Fruit fly (Drosophila melanogaster): ENCODE results near the gene toc.

The toc gene

dm6 chr2L:3155804-3156203, 11.2 kb upstream of the toc start:
- TF ChIP-seq CTCF (optimal IDR thresholded peaks at IDR 0.05) (no peak), CG8478 (optimal IDR thresholded peaks at IDR 0.05) (no peak)

DNA sequence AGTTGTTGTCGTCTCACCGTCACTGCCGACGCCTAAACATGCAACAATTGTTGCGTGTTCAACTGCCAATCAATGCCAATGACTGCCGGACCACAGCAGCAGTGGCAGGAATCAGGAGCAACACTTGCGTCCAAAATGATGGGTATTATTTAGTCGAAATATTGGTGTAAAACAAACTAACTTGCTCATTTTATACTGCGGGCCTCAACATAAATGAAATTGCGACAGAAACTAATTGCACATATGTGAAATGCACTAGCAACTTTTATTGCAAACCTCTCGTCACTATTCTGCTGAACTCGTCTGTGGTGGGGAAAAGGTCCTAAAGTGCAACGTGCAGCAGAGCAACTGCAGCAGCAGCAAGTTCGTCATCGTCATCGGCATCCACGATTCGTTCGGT, 10.2 kb upstream of the toc start:
- TF ChIP-seq CTCF (optimal IDR thresholded peaks at IDR 0.05): no peak
- TF ChIP-seq CG8478 (optimal IDR thresholded peaks at IDR 0.05): no peak

DNA sequence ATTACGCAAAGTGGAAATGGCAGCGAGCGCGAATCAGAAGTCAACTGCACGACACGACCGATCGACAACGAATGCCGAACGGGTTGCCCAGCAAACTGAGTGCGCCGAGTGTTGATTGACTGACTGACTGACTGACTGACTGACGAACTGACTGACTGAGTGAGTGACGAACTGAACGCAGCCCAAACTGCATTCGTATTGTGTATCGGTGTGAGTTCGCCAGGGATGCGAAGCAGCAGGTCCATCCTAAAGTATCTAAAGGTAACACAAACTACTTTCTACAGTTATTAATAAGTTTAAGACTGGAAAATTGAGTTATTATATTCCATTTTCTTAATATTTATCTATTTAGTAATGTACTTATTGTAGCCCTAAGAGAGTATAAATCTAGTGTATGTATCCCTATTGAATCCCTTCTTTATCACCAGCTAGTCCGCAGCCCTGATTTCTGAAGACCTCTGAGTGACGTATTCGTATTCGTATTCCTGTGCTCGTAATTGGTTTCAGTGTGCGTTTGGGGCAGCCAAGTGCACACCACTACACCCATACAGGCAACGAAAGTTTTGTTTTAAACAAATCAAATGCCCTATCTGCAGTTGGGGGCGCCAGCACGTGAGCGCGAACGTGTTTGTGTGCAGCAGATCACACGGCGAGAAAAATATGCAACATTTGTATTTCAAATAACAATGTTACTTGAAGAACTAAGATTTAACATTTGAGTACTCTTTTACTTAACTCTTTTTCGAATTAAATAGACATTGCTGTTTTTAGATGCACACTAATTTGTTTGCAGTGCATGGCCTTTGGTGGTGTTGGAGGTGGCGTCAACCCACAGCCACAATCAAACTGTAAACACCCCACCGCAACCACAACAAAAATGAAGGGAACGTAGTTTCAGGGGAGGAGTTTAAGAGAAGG, 8.4 kb upstream of the toc start:
- no peak for TF ChIP-seq CTCF (optimal IDR thresholded peaks at IDR 0.05)

dm6 chr2L:3151657-3152056, 7.1 kb upstream of the toc start:
- no peak for TF ChIP-seq CG8478 (optimal IDR thresholded peaks at IDR 0.05)
- TF ChIP-seq CTCF (optimal IDR thresholded peaks at IDR 0.05): no peak

DNA sequence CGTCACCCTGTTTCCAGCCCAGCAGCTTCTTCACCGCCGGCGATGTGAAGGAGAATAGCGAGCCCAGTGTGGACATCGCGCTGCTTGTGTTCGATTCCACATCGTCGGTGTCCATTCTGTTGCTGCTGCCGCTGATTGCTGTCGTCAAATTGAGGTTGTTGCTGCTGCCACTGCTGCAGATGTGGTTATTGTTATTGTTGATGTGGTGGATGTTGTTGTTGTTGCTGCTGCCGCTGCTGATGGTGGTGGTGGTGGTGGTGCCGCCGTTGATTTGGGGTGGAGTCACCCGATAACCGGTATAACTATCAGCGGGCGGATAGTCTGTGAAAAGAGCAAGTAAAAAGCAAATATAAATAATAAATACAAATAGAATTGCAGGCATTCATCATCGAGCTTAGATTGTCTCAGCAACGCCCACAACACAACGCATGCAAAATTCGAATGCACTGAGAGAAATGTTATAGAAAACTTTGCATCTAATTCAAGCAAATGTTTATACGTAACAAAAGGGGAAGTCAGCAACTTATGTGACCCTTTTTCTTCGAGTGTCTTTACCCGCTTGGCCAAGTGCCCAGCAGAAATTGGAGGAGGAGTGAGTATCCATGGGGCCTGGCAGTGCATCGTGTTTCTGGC, 4.5 kb upstream of the toc start:
- TF ChIP-seq CTCF (optimal IDR thresholded peaks at IDR 0.05) (no peak), CG8478 (optimal IDR thresholded peaks at IDR 0.05) (no peak)

- TF ChIP-seq CTCF (optimal IDR thresholded peaks at IDR 0.05) (no peak), CG8478 (optimal IDR thresholded peaks at IDR 0.05) (no peak)
Observed at dm6 chr2L:3145897-3146296, 1.3 kb upstream of the toc start.

- no peak for TF ChIP-seq CG8478 (optimal IDR thresholded peaks at IDR 0.05)
- no peak for TF ChIP-seq CTCF (optimal IDR thresholded peaks at IDR 0.05)
Observed at dm6 chr2L:3145470-3145869, 884 bp upstream of the toc start, which contains the start of gene ND-B14.5B. Gene ND-B14.5B, minus strand, starts transcription at chr2L:3145848.

- no peak for TF ChIP-seq CG8478 (optimal IDR thresholded peaks at IDR 0.05)
- no peak for TF ChIP-seq CTCF (optimal IDR thresholded peaks at IDR 0.05)
Observed at dm6 chr2L:3143908-3144307, 678 bp downstream of the toc start.

- TF ChIP-seq CTCF (optimal IDR thresholded peaks at IDR 0.05) (no peak), CG8478 (optimal IDR thresholded peaks at IDR 0.05) (no peak)
Observed at dm6 chr2L:3131641-3132040, 12.9 kb downstream of the toc start.

dm6 chr2L:3130417-3130816, 14.2 kb downstream of the toc start:
- no peak for TF ChIP-seq CG8478 (optimal IDR thresholded peaks at IDR 0.05)
- no peak for TF ChIP-seq CTCF (optimal IDR thresholded peaks at IDR 0.05)

DNA sequence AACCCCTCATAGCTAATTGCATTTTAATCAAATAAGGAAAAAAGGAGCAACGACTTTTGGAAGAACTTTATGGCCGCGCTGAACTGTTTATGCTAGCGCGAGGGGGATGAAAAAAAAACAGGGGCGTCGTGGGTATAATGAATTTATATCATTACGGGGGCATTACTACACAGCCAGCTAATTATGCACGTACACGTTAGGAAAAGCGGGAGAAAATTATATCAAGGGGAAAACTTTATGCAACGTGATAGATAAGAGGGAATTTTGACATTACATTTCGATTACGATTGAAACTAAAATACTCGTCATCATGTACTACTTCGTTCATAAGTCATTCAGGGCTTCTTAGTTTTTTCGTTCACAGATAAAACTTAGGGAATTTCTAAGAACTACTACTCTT, 16.3 kb downstream of the toc start, which contains the start of gene CG15403:
Gene CG15403, plus strand, starts transcription at position 301 of the 400 bp plus-strand sequence.
- TF ChIP-seq CG8478 (optimal IDR thresholded peaks at IDR 0.05): no peak
- no peak for TF ChIP-seq CTCF (optimal IDR thresholded peaks at IDR 0.05)

dm6 chr2L:3127813-3128212, 16.8 kb downstream of the toc start:
- TF ChIP-seq CTCF (optimal IDR thresholded peaks at IDR 0.05) (no peak), CG8478 (optimal IDR thresholded peaks at IDR 0.05) (no peak)

- TF ChIP-seq CG8478 (optimal IDR thresholded peaks at IDR 0.05) (no peak), CTCF (optimal IDR thresholded peaks at IDR 0.05) (no peak)
Observed at dm6 chr2L:3124500-3124977, 20.0 kb downstream of the toc start.

- TF ChIP-seq CTCF (optimal IDR thresholded peaks at IDR 0.05) (no peak), CG8478 (optimal IDR thresholded peaks at IDR 0.05) (no peak)
Observed at dm6 chr2L:3123562-3124345, 20.8 kb downstream of the toc start.

dm6 chr2L:3122216-3122615, 22.4 kb downstream of the toc start:
- TF ChIP-seq CTCF (optimal IDR thresholded peaks at IDR 0.05) (no peak), CG8478 (optimal IDR thresholded peaks at IDR 0.05) (no peak)

All from S2 (cell line).